Worm (Caenorhabditis elegans) whole organism, late embryonic: ENCODE measurements around the gene lgx-1.

Experiments
- F13H6.1 ChIP-seq: sonication (generic microtip); optimal IDR thresholded peaks from 2 replicates; lab custom pipeline; 2016; ENCODE audit warnings: missing genetic modification characterization, missing compliant biosample characterization
- ceh-22 ChIP-seq: sonication (generic microtip); optimal IDR thresholded peaks from 2 replicates; lab custom pipeline; 2017; ENCODE audit warnings: missing biosample characterization, missing genetic modification characterization
- che-1 ChIP-seq: sonication (generic microtip); optimal IDR thresholded peaks from 2 replicates; lab custom pipeline; 2016; ENCODE audit warnings: mild to moderate bottlenecking, missing genetic modification characterization, missing compliant biosample characterization
- elt-2 ChIP-seq: sonication (generic microtip); optimal IDR thresholded peaks from 2 replicates; lab custom pipeline; 2016; ENCODE audit warnings: missing genetic modification reagents, missing genetic modification characterization, missing compliant biosample characterization
- eyg-1 ChIP-seq: sonication (generic microtip); optimal IDR thresholded peaks from 2 replicates; lab custom pipeline; 2016; ENCODE audit warnings: missing genotype, missing genetic modification characterization, missing compliant biosample characterization
- syd-9 ChIP-seq: sonication (generic microtip); optimal IDR thresholded peaks from 2 replicates; lab custom pipeline; 2016; ENCODE audit warnings: mild to moderate bottlenecking, missing genetic modification characterization, moderate library complexity, missing compliant biosample characterization

DNA sequence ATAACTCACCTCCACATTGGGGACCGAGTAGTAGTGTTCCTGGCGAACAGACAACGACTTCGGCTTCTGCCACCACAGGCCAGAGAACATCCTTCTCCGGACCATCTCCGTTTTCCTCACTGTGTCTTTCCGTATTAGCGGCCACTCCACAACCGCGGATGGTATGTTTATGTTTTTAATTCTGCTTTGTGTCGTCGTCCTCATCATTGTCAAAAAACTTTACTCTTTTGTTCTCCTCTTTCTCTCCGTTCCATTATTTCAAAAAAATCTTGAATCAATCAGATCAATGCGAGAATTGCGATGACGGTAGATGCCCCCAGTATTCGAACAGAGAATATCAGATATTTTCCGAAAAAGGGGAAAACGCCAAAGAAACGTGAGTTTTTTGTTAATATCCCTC lies 29.1 kb upstream of the lgx-1 start, which contains the start of gene mec-2:
- TF ChIP-seq eyg-1 (tag; lab: Kevin White, UChicago) (no peak), syd-9 (tag; lab: Kevin White, UChicago) (no peak), ceh-22 (tag; lab: Kevin White, UChicago) (no peak), F13H6.1 (tag; lab: Kevin White, UChicago) (no peak), che-1 (tag; lab: Kevin White, UChicago) (no peak), elt-2 (no peak)
